Worm (Caenorhabditis elegans): Measurements from ENCODE around the gene arrd-25.
A peak's percentile ranks its signal among the peaks of the same experiment; 100 is the strongest.

The arrd-25 gene

DNA sequence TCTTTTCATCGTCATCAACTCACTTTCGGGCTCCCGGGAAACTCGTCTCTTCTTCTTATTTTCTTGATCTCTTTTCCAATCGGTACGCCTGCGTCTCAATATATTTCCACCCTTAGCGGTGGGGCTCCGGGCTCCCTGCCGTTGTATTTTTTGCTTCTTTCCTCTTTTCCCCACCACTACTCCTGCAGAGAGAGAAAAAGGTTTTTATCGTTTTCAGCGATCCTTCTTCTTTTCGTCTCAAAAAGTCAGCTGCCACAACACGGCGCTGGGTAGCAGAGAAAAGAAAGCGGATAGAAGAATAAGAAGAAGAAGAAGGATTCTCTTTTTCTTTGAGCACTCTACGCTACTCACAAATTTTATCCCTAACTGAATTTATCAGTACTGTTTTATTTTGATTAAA lies 21.2 kb downstream of the arrd-25 start:
- TF ChIP-seq ceh-18 (tag; optimal IDR thresholded peaks at IDR 0.05), result peak; percentile 32
- peak; percentile 23 for TF ChIP-seq nfya-1 (tag; optimal IDR thresholded peaks at IDR 0.05)
- TF ChIP-seq pag-3 (tag; optimal IDR thresholded peaks at IDR 0.05; ENCODE audit: borderline replicate concordance), result no peak
- peak; percentile 17 for TF ChIP-seq unc-55 (GFP tag; optimal IDR thresholded peaks at IDR 0.05)
- no peak for TF ChIP-seq C08G9.2 (tag; optimal IDR thresholded peaks at IDR 0.05)
- TF ChIP-seq rnt-1 (tag; optimal IDR thresholded peaks at IDR 0.05), result peak; percentile 18
- TF ChIP-seq unc-86 (tag; optimal IDR thresholded peaks at IDR 0.05), result no peak
- no peak for TF ChIP-seq ceh-30 (tag; optimal IDR thresholded peaks at IDR 0.05)

ce11 chrX:14055715-14056114 lies 22.1 kb downstream of the arrd-25 start:
- TF ChIP-seq K09A11.1 (tag; optimal IDR thresholded peaks at IDR 0.05; ENCODE audit: insufficient read depth), result no peak
- TF ChIP-seq F13H6.1 (tag; optimal IDR thresholded peaks at IDR 0.05), result no peak
- TF ChIP-seq ztf-16 (tag; optimal IDR thresholded peaks at IDR 0.05), result no peak
- TF ChIP-seq hlh-6 (tag; optimal IDR thresholded peaks at IDR 0.05), result no peak
- no peak for TF ChIP-seq ref-2 (tag; optimal IDR thresholded peaks at IDR 0.05)

ce11 chrX:14056527-14056926 lies 22.9 kb downstream of the arrd-25 start:
- TF ChIP-seq ceh-18 (tag; optimal IDR thresholded peaks at IDR 0.05) (peak; percentile 12), elt-4 (tag; optimal IDR thresholded peaks at IDR 0.05) (no peak), tbx-2 (tag; optimal IDR thresholded peaks at IDR 0.05) (no peak), che-1 (tag; optimal IDR thresholded peaks at IDR 0.05) (no peak), unc-55 (GFP tag; optimal IDR thresholded peaks at IDR 0.05) (peak; percentile 85)

ce11 chrX:14062771-14063170 lies 29.2 kb downstream of the arrd-25 start:
- TF ChIP-seq unc-42 (tag; optimal IDR thresholded peaks at IDR 0.05) (no peak), fkh-6 (tag; optimal IDR thresholded peaks at IDR 0.05) (no peak), npax-4 (tag; optimal IDR thresholded peaks at IDR 0.05) (no peak), eyg-1 (tag; optimal IDR thresholded peaks at IDR 0.05) (no peak), fkh-10 (GFP tag; optimal IDR thresholded peaks at IDR 0.05) (no peak), nfya-1 (tag; optimal IDR thresholded peaks at IDR 0.05) (no peak), pros-1 (tag; optimal IDR thresholded peaks at IDR 0.05) (no peak), ceh-22 (tag; optimal IDR thresholded peaks at IDR 0.05) (no peak)

- peak; percentile 90 for TF ChIP-seq fax-1 (tag; optimal IDR thresholded peaks at IDR 0.05)
- peak; percentile 40 for TF ChIP-seq mec-3 (tag; optimal IDR thresholded peaks at IDR 0.05; ENCODE audit: borderline replicate concordance)
- peak; percentile 78 for TF ChIP-seq hlh-15 (tag; optimal IDR thresholded peaks at IDR 0.05)
- TF ChIP-seq dmd-4 (tag; optimal IDR thresholded peaks at IDR 0.05; ENCODE audit: borderline replicate concordance), result peak; percentile 90
- peak; percentile 91 for TF ChIP-seq fkh-6 (tag; optimal IDR thresholded peaks at IDR 0.05)
- peak; percentile 88 for TF ChIP-seq Y22D7AL.16 (tag; optimal IDR thresholded peaks at IDR 0.05)
- TF ChIP-seq C38D4.7 (GFP tag; optimal IDR thresholded peaks at IDR 0.05), result peak; percentile 90
- peak; percentile 81 for TF ChIP-seq nfya-1 (tag; optimal IDR thresholded peaks at IDR 0.05)
- peak; percentile 95 for TF ChIP-seq pat-9 (tag; optimal IDR thresholded peaks at IDR 0.05)
- TF ChIP-seq dve-1 (tag; optimal IDR thresholded peaks at IDR 0.05), result peak; percentile 91
- peak; percentile 91 for TF ChIP-seq nhr-232 (tag; optimal IDR thresholded peaks at IDR 0.05)
- peak; percentile 94 for TF ChIP-seq ceh-19 (GFP tag; optimal IDR thresholded peaks at IDR 0.05)
- TF ChIP-seq F13H6.1 (tag; optimal IDR thresholded peaks at IDR 0.05), result peak; percentile 91
- peak; percentile 84 for TF ChIP-seq C08G9.2 (tag; optimal IDR thresholded peaks at IDR 0.05)
- TF ChIP-seq pqm-1 (tag; optimal IDR thresholded peaks at IDR 0.05), result peak; percentile 90
- TF ChIP-seq npax-4 (tag; optimal IDR thresholded peaks at IDR 0.05), result peak; percentile 87
- TF ChIP-seq zip-5 (tag; optimal IDR thresholded peaks at IDR 0.05), result peak; percentile 80
- TF ChIP-seq T23F11.4 (GFP tag; optimal IDR thresholded peaks at IDR 0.05), result peak; percentile 87
- TF ChIP-seq ceh-6 (GFP tag; optimal IDR thresholded peaks at IDR 0.05), result peak; percentile 91
- peak; percentile 95 for TF ChIP-seq madf-2 (tag; optimal IDR thresholded peaks at IDR 0.05)
- TF ChIP-seq tbx-2 (tag; optimal IDR thresholded peaks at IDR 0.05), result peak; percentile 92
- TF ChIP-seq lim-6 (tag; optimal IDR thresholded peaks at IDR 0.05), result peak; percentile 88
- peak; percentile 87 for TF ChIP-seq K02D7.2 (tag; optimal IDR thresholded peaks at IDR 0.05)
- TF ChIP-seq hlh-6 (tag; optimal IDR thresholded peaks at IDR 0.05), result peak; percentile 96
- no peak for TF ChIP-seq nhr-11 (tag; optimal IDR thresholded peaks at IDR 0.05)
- peak; percentile 91 for TF ChIP-seq lin-11 (tag; optimal IDR thresholded peaks at IDR 0.05)
- TF ChIP-seq pros-1 (tag; optimal IDR thresholded peaks at IDR 0.05), result peak; percentile 50
- peak; percentile 90 for TF ChIP-seq sox-4 (tag; optimal IDR thresholded peaks at IDR 0.05)
- TF ChIP-seq ceh-34 (tag; optimal IDR thresholded peaks at IDR 0.05), result peak; percentile 95
- no peak for TF ChIP-seq elt-4 (tag; optimal IDR thresholded peaks at IDR 0.05)
- peak; percentile 93 for TF ChIP-seq ref-2 (tag; optimal IDR thresholded peaks at IDR 0.05)
Measured at ce11 chrX:14063830-14064229, 30.2 kb downstream of the arrd-25 start.

Data from whole organism, late embryonic.